Fruit fly (Drosophila melanogaster) whole organism, embryonic: ENCODE measurements around the gene CG10804.

Source experiments
- Ada2b ChIP-seq: fragments of 200-800 bp; sonication (Bioruptor generic); IDR thresholded peaks from 2 replicates; pipeline ENCODE4 v1.3.6; 2022; ENCODE audit warnings: missing biosample characterization, missing genetic modification characterization
- Adf1 ChIP-seq: fragments of 200-800 bp; sonication (Bioruptor generic); IDR thresholded peaks from 2 replicates; pipeline ENCODE4 v1.3.6; 2022; ENCODE audit warnings: missing biosample characterization, missing genetic modification characterization
- Blimp-1 ChIP-seq: fragments of 200-800 bp; sonication (Bioruptor generic); optimal IDR thresholded peaks from 3 replicates; lab custom pipeline; 2018; ENCODE audit warnings: missing biosample characterization, missing genetic modification characterization, mild to moderate bottlenecking, moderate library complexity, missing genetic modification reagents
- BtbVII ChIP-seq: fragments of 200-800 bp; sonication (Bioruptor generic); optimal IDR thresholded peaks from 3 replicates; lab custom pipeline; 2017; ENCODE audit warnings: missing biosample characterization, mild to moderate bottlenecking, missing genetic modification characterization
- Bteb2 ChIP-seq: fragments of 200-800 bp; sonication (Bioruptor generic); optimal IDR thresholded peaks from 2 replicates; lab custom pipeline; 2016; ENCODE audit warnings: missing biosample characterization, missing genetic modification characterization
- CG10209 ChIP-seq: fragments of 200-800 bp; sonication (Bioruptor generic); optimal IDR thresholded peaks from 3 replicates; lab custom pipeline; 2017; ENCODE audit warnings: missing biosample characterization, mild to moderate bottlenecking, missing genetic modification characterization, missing genetic modification reagents
- CG11456 ChIP-seq: fragments of 200-800 bp; sonication (Bioruptor generic); IDR thresholded peaks from 3 replicates; pipeline ENCODE4 v1.3.6; 2022; ENCODE audit warnings: missing biosample characterization, missing genetic modification characterization
- CG12236 ChIP-seq: fragments of 200-800 bp; sonication (Bioruptor generic); optimal IDR thresholded peaks from 2 replicates; lab custom pipeline; 2016; ENCODE audit warnings: missing biosample characterization, missing genetic modification characterization
- CG13123 ChIP-seq: fragments of 200-800 bp; sonication (Bioruptor generic); optimal IDR thresholded peaks from 2 replicates; lab custom pipeline; 2016; ENCODE audit warnings: missing biosample characterization, missing genetic modification characterization
- CG14965 ChIP-seq: fragments of 200-800 bp; sonication (Bioruptor generic); optimal IDR thresholded peaks from 2 replicates; lab custom pipeline; 2016; ENCODE audit warnings: missing biosample characterization, missing genetic modification characterization, borderline replicate concordance
- CG15073 ChIP-seq: fragments of 200-800 bp; sonication (Bioruptor generic); optimal IDR thresholded peaks from 2 replicates; lab custom pipeline; 2016; ENCODE audit warnings: missing biosample characterization, missing genetic modification characterization
- CG15514 ChIP-seq: fragments of 200-800 bp; sonication (Bioruptor generic); optimal IDR thresholded peaks from 3 replicates; lab custom pipeline; 2017; ENCODE audit warnings: missing biosample characterization, missing genetic modification characterization, mild to moderate bottlenecking, moderate library complexity, missing genetic modification reagents
- CG4404 ChIP-seq: fragments of 200-800 bp; sonication (Bioruptor generic); IDR thresholded peaks from 2 replicates; pipeline ENCODE4 v1.3.6; 2022; ENCODE audit warnings: missing biosample characterization, missing genetic modification characterization
- CG4424 ChIP-seq: fragments of 200-800 bp; sonication (Bioruptor generic); optimal IDR thresholded peaks from 3 replicates; lab custom pipeline; 2016; ENCODE audit warnings: missing biosample characterization, missing genetic modification characterization
- CG5953 ChIP-seq: fragments of 200-800 bp; sonication (Bioruptor generic); IDR thresholded peaks from 2 replicates; pipeline ENCODE4 v1.3.6; 2022; ENCODE audit warnings: missing biosample characterization, missing genetic modification characterization
- CG6854 ChIP-seq: fragments of 200-800 bp; sonication (Bioruptor generic); optimal IDR thresholded peaks from 3 replicates; lab custom pipeline; 2017; ENCODE audit warnings: missing biosample characterization, mild to moderate bottlenecking, missing genetic modification characterization
- CG7357 ChIP-seq: fragments of 200-800 bp; sonication (Bioruptor generic); IDR thresholded peaks from 3 replicates; pipeline ENCODE4 v1.3.6; 2022; ENCODE audit warnings: missing biosample characterization, missing genetic modification characterization
- CG7556 ChIP-seq: fragments of 200-800 bp; sonication (Bioruptor generic); optimal IDR thresholded peaks from 2 replicates; lab custom pipeline; 2017; ENCODE audit warnings: missing biosample characterization, mild to moderate bottlenecking, missing genetic modification characterization
- D19B ChIP-seq: fragments of 200-800 bp; sonication (Bioruptor generic); optimal IDR thresholded peaks from 2 replicates; lab custom pipeline; 2017; ENCODE audit warnings: missing biosample characterization, mild to moderate bottlenecking, missing genetic modification characterization
- Hr39 ChIP-seq: fragments of >200 bp; optimal IDR thresholded peaks from 2 replicates; lab custom pipeline; 2017
- Hr51 ChIP-seq, 2 experiments: fragments of 200-800 bp; sonication (Bioruptor generic); optimal IDR thresholded peaks; 2 replicates in 1 of 2; 3 replicates in 1 of 2; lab custom pipeline; 2016 to 2018; ENCODE audit warnings: missing biosample characterization in 2 of 2, missing genetic modification characterization in 2 of 2, mild to moderate bottlenecking in 1 of 2, moderate library complexity in 1 of 2
- Lhr ChIP-seq: fragments of 200-800 bp; sonication (Bioruptor generic); optimal IDR thresholded peaks from 3 replicates; lab custom pipeline; 2017; ENCODE audit warnings: mild to moderate bottlenecking, missing biosample characterization, missing genetic modification reagents, missing genetic modification characterization
- Lim3 ChIP-seq: fragments of 200-800 bp; sonication (Bioruptor generic); IDR thresholded peaks from 2 replicates; pipeline ENCODE4 v1.3.6; 2022; ENCODE audit warnings: missing biosample characterization, missing genetic modification characterization
- MTF-1 ChIP-seq: fragments of 200-800 bp; sonication (Bioruptor generic); optimal IDR thresholded peaks from 2 replicates; lab custom pipeline; 2018; ENCODE audit warnings: missing biosample characterization, mild to moderate bottlenecking, missing genetic modification characterization, borderline replicate concordance
- Max ChIP-seq: fragments of 200-800 bp; sonication (Bioruptor generic); optimal IDR thresholded peaks from 2 replicates; lab custom pipeline; 2016; ENCODE audit warnings: missing biosample characterization, mild to moderate bottlenecking, missing genetic modification characterization
- Opbp ChIP-seq: fragments of 200-800 bp; sonication (Bioruptor generic); IDR thresholded peaks from 3 replicates; pipeline ENCODE4 v1.3.6; 2022; ENCODE audit warnings: missing biosample characterization, missing genetic modification characterization; ENCODE audit not compliant: partially characterized antibody
- Pdp1 ChIP-seq, 2 experiments: fragments of 200-800 bp; sonication (Bioruptor generic); optimal IDR thresholded peaks; 3 replicates each; lab custom pipeline; 2016; ENCODE audit warnings: missing biosample characterization in 2 of 2, missing genetic modification characterization in 2 of 2, mild to moderate bottlenecking in 1 of 2, moderate library complexity in 1 of 2
- YL-1 ChIP-seq: fragments of 200-800 bp; sonication (Bioruptor generic); optimal IDR thresholded peaks from 3 replicates; lab custom pipeline; 2017; ENCODE audit warnings: missing biosample characterization, mild to moderate bottlenecking, missing genetic modification characterization
- amos ChIP-seq: fragments of 200-800 bp; sonication (Bioruptor generic); IDR thresholded peaks from 2 replicates; pipeline ENCODE4 v1.3.6; 2022; ENCODE audit warnings: missing biosample characterization, missing genetic modification characterization; ENCODE audit not compliant: partially characterized antibody
- ap ChIP-seq: fragments of 200-800 bp; sonication (Bioruptor generic); IDR thresholded peaks from 2 replicates; pipeline ENCODE4 v1.3.6; 2022; ENCODE audit warnings: missing biosample characterization, missing genetic modification characterization
- bcd ChIP-seq: fragments of 200-800 bp; sonication (Bioruptor generic); optimal IDR thresholded peaks from 2 replicates; lab custom pipeline; 2017; ENCODE audit warnings: missing biosample characterization, mild to moderate bottlenecking, missing genetic modification characterization
- btn ChIP-seq: fragments of 200-800 bp; sonication (Bioruptor generic); optimal IDR thresholded peaks from 2 replicates; lab custom pipeline; 2016; ENCODE audit warnings: missing biosample characterization, missing genetic modification characterization
- chinmo ChIP-seq: fragments of 200-800 bp; sonication (Bioruptor generic); IDR thresholded peaks from 4 replicates; pipeline ENCODE4 v1.3.6; 2022; ENCODE audit warnings: missing biosample characterization, missing genetic modification characterization; ENCODE audit not compliant: partially characterized antibody
- chm ChIP-seq: fragments of 200-800 bp; sonication (Bioruptor generic); IDR thresholded peaks from 2 replicates; pipeline ENCODE4 v1.3.6; 2022; ENCODE audit warnings: missing biosample characterization, missing genetic modification characterization
- crc ChIP-seq: fragments of 200-800 bp; sonication (Bioruptor generic); optimal IDR thresholded peaks from 2 replicates; lab custom pipeline; 2016; ENCODE audit warnings: missing biosample characterization, missing genetic modification characterization
- eyg ChIP-seq: fragments of 200-800 bp; sonication (Bioruptor generic); optimal IDR thresholded peaks from 3 replicates; lab custom pipeline; 2016; ENCODE audit warnings: missing biosample characterization, missing genetic modification characterization
- fd96Cb ChIP-seq: fragments of 200-800 bp; sonication (Bioruptor generic); optimal IDR thresholded peaks from 2 replicates; lab custom pipeline; 2018; ENCODE audit warnings: missing biosample characterization, mild to moderate bottlenecking, missing genetic modification characterization, moderate library complexity
- fru ChIP-seq: fragments of >200 bp; optimal IDR thresholded peaks from 2 replicates; lab custom pipeline; 2017
- gcm ChIP-seq: fragments of 200-800 bp; sonication (Bioruptor generic); optimal IDR thresholded peaks from 2 replicates; lab custom pipeline; 2019; ENCODE audit warnings: missing biosample characterization, mild to moderate bottlenecking, missing genetic modification characterization, moderate library complexity
- gem ChIP-seq: fragments of 200-800 bp; sonication (Bioruptor generic); optimal IDR thresholded peaks from 2 replicates; lab custom pipeline; 2019; ENCODE audit warnings: missing biosample characterization, mild to moderate bottlenecking, missing genetic modification characterization, moderate library complexity
- gsb ChIP-seq: fragments of 200-800 bp; sonication (Bioruptor generic); IDR thresholded peaks from 2 replicates; pipeline ENCODE4 v1.3.6; 2022; ENCODE audit warnings: missing biosample characterization, missing genetic modification characterization
- jigr1 ChIP-seq: fragments of 200-800 bp; sonication (Bioruptor generic); IDR thresholded peaks from 3 replicates; pipeline ENCODE4 v1.3.6; 2022; ENCODE audit warnings: missing biosample characterization, missing genetic modification characterization
- lola ChIP-seq, 3 experiments: fragments of >200 bp in 2 of 3; fragments of 200-800 bp in 1 of 3; sonication (Bioruptor generic) in 1 of 3; optimal IDR thresholded peaks; 2 replicates each; lab custom pipeline; 2017 to 2019; ENCODE audit warnings: missing biosample characterization in 3 of 3, missing genetic modification characterization in 3 of 3, mild to moderate bottlenecking in 1 of 3, moderate library complexity in 1 of 3
- mam ChIP-seq: fragments of 200-800 bp; sonication (Bioruptor generic); optimal IDR thresholded peaks from 3 replicates; lab custom pipeline; 2016; ENCODE audit warnings: missing biosample characterization, missing genetic modification characterization
- org-1 ChIP-seq: fragments of 200-800 bp; sonication (Bioruptor generic); optimal IDR thresholded peaks from 2 replicates; lab custom pipeline; 2017; ENCODE audit warnings: missing biosample characterization, missing genetic modification characterization
- salm ChIP-seq: fragments of 200-800 bp; sonication (Bioruptor generic); optimal IDR thresholded peaks from 2 replicates; lab custom pipeline; 2018; ENCODE audit warnings: missing biosample characterization, mild to moderate bottlenecking, missing genetic modification characterization
- sens ChIP-seq: fragments of 200-800 bp; sonication (Bioruptor generic); peaks from one replicate; lab custom pipeline; 2016; ENCODE audit warnings: missing biosample characterization, missing genetic modification characterization
- sens-2 ChIP-seq: fragments of 200-800 bp; sonication (Bioruptor generic); IDR thresholded peaks from 2 replicates; pipeline ENCODE4 v1.3.6; 2022; ENCODE audit warnings: missing biosample characterization, missing genetic modification characterization
- sim ChIP-seq: fragments of 200-800 bp; sonication (Bioruptor generic); IDR thresholded peaks from 2 replicates; pipeline ENCODE4 v1.3.6; 2022; ENCODE audit warnings: missing biosample characterization, missing genetic modification characterization
- sima ChIP-seq: fragments of 200-800 bp; sonication (Bioruptor generic); optimal IDR thresholded peaks from 2 replicates; lab custom pipeline; 2016; ENCODE audit warnings: missing biosample characterization, missing genetic modification characterization
- slou ChIP-seq: fragments of 200-800 bp; sonication (Bioruptor generic); optimal IDR thresholded peaks from 3 replicates; lab custom pipeline; 2016; ENCODE audit warnings: missing biosample characterization, missing genetic modification characterization

Gene CG10804

DNA sequence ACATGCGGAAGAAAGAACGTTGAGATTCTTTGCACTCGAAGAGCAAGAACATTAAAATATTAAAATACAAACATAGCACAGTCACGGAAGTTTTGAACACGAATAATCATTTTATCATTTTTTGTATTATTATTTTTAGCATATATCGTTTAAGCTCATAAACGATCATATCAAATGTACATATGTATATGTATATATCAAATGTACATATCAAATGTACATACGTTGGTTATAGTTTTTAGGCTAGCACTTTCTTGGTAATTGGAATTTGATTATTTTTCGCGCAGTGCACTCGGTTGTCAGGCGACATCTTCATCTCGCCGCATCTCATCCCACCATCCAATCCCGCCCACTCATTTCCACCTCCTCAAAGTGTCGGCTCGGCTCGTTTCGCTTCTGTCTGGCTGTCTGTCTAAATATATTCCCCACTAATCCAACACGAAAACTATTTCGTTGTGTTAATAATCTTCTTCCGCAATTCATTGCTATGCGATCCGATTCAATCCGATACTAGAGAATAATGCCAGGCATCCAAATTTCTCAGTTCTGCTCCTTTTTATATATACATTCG lies 26.6 kb downstream of the CG10804 start (continued):
- TF ChIP-seq BtbVII (GFP tag; lab: Kevin White, UChicago), result peak; percentile 16
- no peak for TF ChIP-seq gsb (GFP tag; lab: Robert Waterston, UW)
- no peak for TF ChIP-seq fru
- TF ChIP-seq Hr51 (GFP tag; optimal IDR thresholded peaks at IDR 0.05; lab: Kevin White, UChicago), result peak in 1 of 2 experiments; percentile 68
- TF ChIP-seq sim, result no peak
- no peak for TF ChIP-seq CG4404 (GFP tag; lab: Robert Waterston, UW)
- no peak for TF ChIP-seq chinmo (GFP tag; lab: Robert Waterston, UW)
- TF ChIP-seq gcm (GFP tag; lab: Kevin White, UChicago), result peak; percentile 29
- peak; percentile 64 for TF ChIP-seq Blimp-1
- no peak for TF ChIP-seq Opbp (GFP tag; lab: Robert Waterston, UW)
- no peak for TF ChIP-seq MTF-1 (GFP tag; lab: Kevin White, UChicago)
- TF ChIP-seq CG13123 (GFP tag; lab: Kevin White, UChicago), result no peak
- no peak for TF ChIP-seq Lhr (GFP tag; lab: Kevin White, UChicago)
- TF ChIP-seq amos (GFP tag; lab: Robert Waterston, UW), result no peak
- no peak for TF ChIP-seq Bteb2 (GFP tag; lab: Kevin White, UChicago)
- TF ChIP-seq CG7556 (GFP tag; lab: Kevin White, UChicago), result peak; percentile 29
- TF ChIP-seq CG5953, result 0 out of 2 replicates have a peak, but pooled peaks have one; percentile 13
- no peak for TF ChIP-seq chm (GFP tag; lab: Robert Waterston, UW)
- TF ChIP-seq CG6854 (GFP tag; lab: Kevin White, UChicago), result no peak
- TF ChIP-seq Adf1 (GFP tag; lab: Robert Waterston, UW), result no peak
- no peak for TF ChIP-seq sens-2 (GFP tag; lab: Robert Waterston, UW)
- TF ChIP-seq bcd (GFP tag; lab: Kevin White, UChicago), result peak; percentile 43
- TF ChIP-seq D19B (GFP tag; lab: Kevin White, UChicago), result no peak
- peak; percentile 2 for TF ChIP-seq org-1 (GFP tag; lab: Kevin White, UChicago)
- peak; percentile 4 for TF ChIP-seq CG4424 (GFP tag; lab: Kevin White, UChicago)
- TF ChIP-seq crc, result no peak
- no peak for TF ChIP-seq sima (GFP tag; lab: Kevin White, UChicago)
- TF ChIP-seq Pdp1 (GFP tag; optimal IDR thresholded peaks at IDR 0.05; lab: Kevin White, UChicago), result no peak
- no peak for TF ChIP-seq Lim3 (GFP tag; lab: Robert Waterston, UW)
- TF ChIP-seq gem, result peak; percentile 77
- TF ChIP-seq CG15514 (GFP tag; lab: Kevin White, UChicago), result no peak
- TF ChIP-seq fd96Cb (tag; lab: Kevin White, UChicago), result peak; percentile 58
- TF ChIP-seq CG15073 (GFP tag; lab: Kevin White, UChicago), result no peak
- no peak for TF ChIP-seq ap (GFP tag; lab: Robert Waterston, UW)
- no peak for TF ChIP-seq CG11456 (GFP tag; lab: Robert Waterston, UW)
- TF ChIP-seq eyg (GFP tag; lab: Kevin White, UChicago), result no peak
- no peak for TF ChIP-seq YL-1
- TF ChIP-seq CG10209 (GFP tag; lab: Kevin White, UChicago), result peak; percentile 45
- TF ChIP-seq slou (GFP tag; lab: Kevin White, UChicago), result no peak
- TF ChIP-seq CG7357 (GFP tag; lab: Robert Waterston, UW), result no peak
- peak; percentile 87 for TF ChIP-seq sens (GFP tag; lab: Kevin White, UChicago)
- TF ChIP-seq Ada2b (GFP tag; lab: Robert Waterston, UW), result no peak
- no peak for TF ChIP-seq btn (GFP tag; lab: Kevin White, UChicago)
- no peak for TF ChIP-seq Hr39 (lab: Kevin White, UChicago)
- no peak for TF ChIP-seq CG14965 (GFP tag; lab: Kevin White, UChicago)
- peak in 1 of 3 experiments; percentile 39 for TF ChIP-seq lola (GFP tag; optimal IDR thresholded peaks at IDR 0.05; lab: Kevin White, UChicago)
- no peak for TF ChIP-seq mam (GFP tag; lab: Kevin White, UChicago)
- TF ChIP-seq Max (GFP tag; lab: Kevin White, UChicago), result no peak
- TF ChIP-seq salm (tag; lab: Kevin White, UChicago), result peak; percentile 0
- TF ChIP-seq CG12236 (GFP tag; lab: Kevin White, UChicago), result no peak
- TF ChIP-seq jigr1 (GFP tag; lab: Robert Waterston, UW), result no peak
